Worm (Caenorhabditis elegans): ENCODE results near the gene C16D2.3.

DNA sequence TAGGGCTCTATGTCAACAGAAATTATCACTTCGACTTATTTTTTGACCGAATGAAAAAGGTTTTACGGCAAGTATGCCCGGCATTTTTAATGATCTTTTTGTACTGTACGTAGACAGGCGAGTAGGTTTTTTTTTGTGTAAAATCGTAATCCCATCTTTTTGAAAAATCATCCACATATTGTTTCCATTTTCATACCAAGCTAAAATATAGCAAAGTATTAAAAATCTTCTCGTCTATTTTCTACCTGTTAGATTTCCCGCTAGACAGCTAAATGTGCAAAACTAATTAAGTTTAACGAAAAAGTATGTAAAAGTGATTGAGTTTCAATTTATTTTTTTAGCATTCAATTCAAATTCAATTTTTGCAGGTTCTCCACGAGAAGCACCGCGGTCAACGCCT, 6.5 kb upstream of the C16D2.3 start, which contains the start of gene C16D2.1:
- peak; percentile 75 for TF ChIP-seq jun-1 (tag; optimal IDR thresholded peaks at IDR 0.05)
- TF ChIP-seq ama-1 (optimal IDR thresholded peaks at IDR 0.05) = no peak
